Worm (Caenorhabditis elegans): ENCODE data around the gene C42D8.9.

The C42D8.9 gene

DNA sequence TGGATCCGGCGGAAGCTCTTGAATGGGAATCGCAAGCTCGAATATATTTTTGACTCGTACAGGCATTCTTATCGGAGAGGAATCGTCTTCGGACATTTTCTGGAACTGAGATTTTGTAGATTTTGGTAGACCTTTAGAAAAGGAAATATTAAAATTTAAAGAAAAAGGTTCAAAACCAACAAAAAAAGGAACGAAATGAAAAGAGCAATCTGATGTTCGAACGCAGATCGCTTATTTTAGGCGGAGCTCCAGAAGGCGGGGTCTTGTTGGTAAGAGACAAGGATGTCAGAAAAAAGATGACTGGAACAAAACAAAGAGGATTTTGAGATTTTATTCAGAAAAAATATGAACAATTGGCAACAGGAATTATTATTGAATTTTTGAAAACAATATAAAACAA lies at the start of gene C42D8.9:
C42D8.9 (minus strand) TSS at position 101 of the 400 bp plus-strand sequence.
- TF ChIP-seq lin-11 (tag; optimal IDR thresholded peaks at IDR 0.05) = no peak
- no peak for TF ChIP-seq lin-13 (GFP tag; optimal IDR thresholded peaks at IDR 0.05)
- TF ChIP-seq ceh-16 (tag; optimal IDR thresholded peaks at IDR 0.05) = no peak
- TF ChIP-seq nhr-12 (tag; optimal IDR thresholded peaks at IDR 0.05) = no peak
- TF ChIP-seq nhr-23 (tag; optimal IDR thresholded peaks at IDR 0.05) = no peak

DNA sequence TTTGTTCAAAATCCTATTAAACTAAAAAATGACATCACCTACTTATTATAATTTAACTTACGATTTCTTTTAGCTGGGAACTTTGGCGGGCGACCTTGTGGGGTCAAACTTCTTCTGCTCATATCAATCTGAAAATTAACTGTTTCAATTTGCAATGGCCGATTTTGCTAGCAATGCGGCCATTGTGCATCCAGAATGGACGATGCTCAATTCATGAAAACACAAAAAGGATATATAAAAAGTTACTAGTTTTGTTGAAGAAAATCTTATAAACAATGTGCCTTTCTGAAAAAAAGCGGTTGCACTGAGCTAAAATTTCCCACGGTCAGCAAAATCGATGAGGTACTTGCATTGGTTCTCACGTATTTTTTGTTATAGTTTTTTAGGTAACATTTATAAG lies 47.4 kb upstream of the C42D8.9 start, which contains the start of gene C31H2.3:
C31H2.3 (minus strand) TSS at position 101 of the 400 bp plus-strand sequence.
- TF ChIP-seq unc-39 (tag; optimal IDR thresholded peaks at IDR 0.05) (no peak), nhr-77 (tag; optimal IDR thresholded peaks at IDR 0.05) (no peak), skn-1 (tag; optimal IDR thresholded peaks at IDR 0.05) (no peak), mdl-1 (tag; optimal IDR thresholded peaks at IDR 0.05) (no peak), lin-11 (tag; optimal IDR thresholded peaks at IDR 0.05) (no peak), peb-1 (tag; optimal IDR thresholded peaks at IDR 0.05) (no peak), nhr-11 (tag; optimal IDR thresholded peaks at IDR 0.05) (no peak), mab-5 (tag; optimal IDR thresholded peaks at IDR 0.05) (no peak), ztf-11 (tag; optimal IDR thresholded peaks at IDR 0.05) (no peak), nhr-21 (tag; optimal IDR thresholded peaks at IDR 0.05) (no peak), aly-2 (tag; optimal IDR thresholded peaks at IDR 0.05) (no peak), lin-13 (GFP tag; optimal IDR thresholded peaks at IDR 0.05) (no peak), elt-1 (tag; optimal IDR thresholded peaks at IDR 0.05) (no peak), ama-1 (optimal IDR thresholded peaks at IDR 0.05) (no peak)

DNA sequence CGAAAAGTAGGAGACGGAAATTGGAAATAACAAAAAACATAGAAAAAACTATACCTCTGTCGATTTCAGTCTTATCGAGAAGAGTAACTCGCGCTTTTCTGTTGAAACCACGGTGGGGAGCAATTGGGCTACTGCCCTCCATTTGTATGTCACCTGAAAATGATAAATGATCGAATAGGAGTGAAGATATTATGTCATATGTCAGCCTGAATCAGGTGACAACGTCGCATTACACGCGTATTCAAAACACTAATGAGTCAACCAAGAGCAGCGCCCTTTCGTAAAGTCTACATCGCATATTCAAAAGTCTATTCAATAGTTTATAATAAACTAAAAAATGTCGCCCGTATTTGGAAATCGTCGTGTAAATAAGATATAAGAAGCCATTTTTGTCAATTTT lies 46.1 kb upstream of the C42D8.9 start:
- TF ChIP-seq nhr-129 (tag; optimal IDR thresholded peaks at IDR 0.05) (no peak), Y55F3AM.14 (GFP tag; optimal IDR thresholded peaks at IDR 0.05) (no peak), mab-5 (tag; optimal IDR thresholded peaks at IDR 0.05) (no peak), R02D3.7 (tag; optimal IDR thresholded peaks at IDR 0.05) (no peak)

ce11 chrX:5151866-5152265 lies 45.0 kb upstream of the C42D8.9 start:
- TF ChIP-seq F13H6.1 (tag; optimal IDR thresholded peaks at IDR 0.05) (no peak), ceh-82 (tag; optimal IDR thresholded peaks at IDR 0.05) (no peak), blmp-1 (tag; optimal IDR thresholded peaks at IDR 0.05; ENCODE audit: insufficient read depth) (no peak), gmeb-1 (tag; optimal IDR thresholded peaks at IDR 0.05) (no peak), sma-9 (GFP tag; optimal IDR thresholded peaks at IDR 0.05) (no peak), sma-9 (tag; optimal IDR thresholded peaks at IDR 0.05) (no peak), unc-39 (tag; optimal IDR thresholded peaks at IDR 0.05) (no peak), nhr-129 (tag; optimal IDR thresholded peaks at IDR 0.05) (no peak), lin-39 (tag; optimal IDR thresholded peaks at IDR 0.05) (no peak), nhr-237 (tag; optimal IDR thresholded peaks at IDR 0.05) (no peak), sem-4 (tag; optimal IDR thresholded peaks at IDR 0.05) (no peak), Y55F3AM.14 (GFP tag; optimal IDR thresholded peaks at IDR 0.05) (no peak)

- TF ChIP-seq sma-9 (GFP tag; optimal IDR thresholded peaks at IDR 0.05) (no peak), sma-9 (tag; optimal IDR thresholded peaks at IDR 0.05) (no peak), lsy-2 (tag; optimal IDR thresholded peaks at IDR 0.05) (peak in 1 of 2 experiments; percentile 19), nhr-21 (tag; optimal IDR thresholded peaks at IDR 0.05) (peak; percentile 5), unc-55 (GFP tag; optimal IDR thresholded peaks at IDR 0.05) (peak; percentile 42)
These were observed 44.6 kb upstream of the C42D8.9 start for ce11 chrX:5151403-5151802.

ce11 chrX:5150389-5150788 lies 43.5 kb upstream of the C42D8.9 start, which contains the start of gene dpy-8:
Gene dpy-8, minus strand, starts transcription at chrX:5150476.
- no peak for TF ChIP-seq crh-2 (tag; optimal IDR thresholded peaks at IDR 0.05)
- peak; percentile 73 for TF ChIP-seq blmp-1 (tag; optimal IDR thresholded peaks at IDR 0.05; ENCODE audit: insufficient read depth)
- TF ChIP-seq nhr-21 (tag; optimal IDR thresholded peaks at IDR 0.05) = peak; percentile 27

DNA sequence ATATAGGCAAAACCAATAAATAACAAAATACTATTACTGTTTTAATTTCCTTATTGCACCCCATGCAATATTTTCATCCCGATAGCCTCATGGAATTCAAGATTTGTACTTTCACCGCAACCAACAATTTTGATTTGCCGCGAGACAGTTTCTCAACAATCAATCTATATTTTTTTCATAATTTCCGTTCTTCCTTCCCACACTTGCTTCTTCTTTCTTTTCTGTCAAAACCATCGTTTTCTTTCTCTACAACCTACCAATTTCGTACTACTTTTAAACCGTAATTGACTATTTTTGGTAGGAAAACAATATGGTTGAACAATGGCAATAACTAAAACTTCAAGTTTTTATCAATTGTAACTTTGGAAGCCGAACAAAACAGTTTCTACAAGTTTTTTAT lies 41.1 kb upstream of the C42D8.9 start, which contains the start of gene C31H2.14:
C31H2.14 (plus strand) TSS at position 301 of the 400 bp plus-strand sequence.
- TF ChIP-seq C34F6.9 (tag; optimal IDR thresholded peaks at IDR 0.05) (no peak), unc-55 (GFP tag; optimal IDR thresholded peaks at IDR 0.05) (no peak), unc-39 (tag; optimal IDR thresholded peaks at IDR 0.05) (no peak), skn-1 (tag; optimal IDR thresholded peaks at IDR 0.05) (no peak), lsy-2 (tag; optimal IDR thresholded peaks at IDR 0.05) (no peak), nhr-23 (tag; optimal IDR thresholded peaks at IDR 0.05) (no peak), F13H6.1 (tag; optimal IDR thresholded peaks at IDR 0.05) (no peak), R02D3.7 (tag; optimal IDR thresholded peaks at IDR 0.05) (no peak), Y55F3AM.14 (GFP tag; optimal IDR thresholded peaks at IDR 0.05) (no peak), elt-3 (tag; optimal IDR thresholded peaks at IDR 0.05) (no peak), nhr-77 (tag; optimal IDR thresholded peaks at IDR 0.05) (no peak), nhr-25 (tag; optimal IDR thresholded peaks at IDR 0.05) (no peak), unc-62 (GFP tag; optimal IDR thresholded peaks at IDR 0.05) (no peak), lin-39 (tag; optimal IDR thresholded peaks at IDR 0.05) (no peak), egl-27 (tag; optimal IDR thresholded peaks at IDR 0.05) (no peak), elt-1 (tag; optimal IDR thresholded peaks at IDR 0.05) (no peak), nhr-6 (tag; optimal IDR thresholded peaks at IDR 0.05) (no peak), crh-2 (tag; optimal IDR thresholded peaks at IDR 0.05) (no peak), ztf-4 (tag; optimal IDR thresholded peaks at IDR 0.05) (no peak)
